Fruit fly (Drosophila melanogaster) whole organism, embryonic: ENCODE results near the gene D12.

ENCODE experiments used
- Bteb2 ChIP-seq: fragments of 200-800 bp; sonication (Bioruptor generic); optimal IDR thresholded peaks from 2 replicates; lab custom pipeline; 2016; ENCODE audit warnings: missing biosample characterization, missing genetic modification characterization
- CG10209 ChIP-seq: fragments of 200-800 bp; sonication (Bioruptor generic); optimal IDR thresholded peaks from 3 replicates; lab custom pipeline; 2017; ENCODE audit warnings: missing biosample characterization, mild to moderate bottlenecking, missing genetic modification characterization, missing genetic modification reagents
- CG1024 ChIP-seq: fragments of 200-800 bp; sonication (Bioruptor generic); IDR thresholded peaks from 2 replicates; pipeline ENCODE4 v1.3.6; 2022; ENCODE audit warnings: missing biosample characterization, missing genetic modification characterization
- CG10321 ChIP-seq: fragments of 200-800 bp; sonication (Bioruptor generic); IDR thresholded peaks from 2 replicates; pipeline ENCODE4 v1.3.6; 2022; ENCODE audit warnings: missing biosample characterization, missing genetic modification characterization
- CG10462 ChIP-seq: fragments of 200-800 bp; sonication (Bioruptor generic); optimal IDR thresholded peaks from 2 replicates; lab custom pipeline; 2016; ENCODE audit warnings: missing biosample characterization, missing genetic modification characterization
- CG11085 ChIP-seq: fragments of 200-800 bp; sonication (Bioruptor generic); IDR thresholded peaks from 2 replicates; pipeline ENCODE4 v1.3.6; 2022; ENCODE audit warnings: missing biosample characterization, missing genetic modification characterization
- CG11398 ChIP-seq: fragments of 200-800 bp; sonication (Bioruptor generic); optimal IDR thresholded peaks from 2 replicates; lab custom pipeline; 2016; ENCODE audit warnings: missing biosample characterization, missing genetic modification characterization
- CG11695 ChIP-seq: fragments of 200-800 bp; sonication (Bioruptor generic); IDR thresholded peaks from 3 replicates; pipeline ENCODE4 v1.3.6; 2022; ENCODE audit warnings: missing biosample characterization, missing genetic modification characterization
- CG12769 ChIP-seq: fragments of 200-800 bp; sonication (Bioruptor generic); optimal IDR thresholded peaks from 2 replicates; lab custom pipeline; 2019; ENCODE audit warnings: missing biosample characterization, mild to moderate bottlenecking, missing genetic modification characterization, moderate library complexity
- CG13123 ChIP-seq: fragments of 200-800 bp; sonication (Bioruptor generic); optimal IDR thresholded peaks from 2 replicates; lab custom pipeline; 2016; ENCODE audit warnings: missing biosample characterization, missing genetic modification characterization
- CG13424 ChIP-seq: fragments of 200-800 bp; sonication (Bioruptor generic); optimal IDR thresholded peaks from 2 replicates; lab custom pipeline; 2019; ENCODE audit warnings: missing biosample characterization, mild to moderate bottlenecking, missing genetic modification characterization, moderate library complexity
- CG13624 ChIP-seq: fragments of 200-800 bp; sonication (Bioruptor generic); optimal IDR thresholded peaks from 2 replicates; lab custom pipeline; 2016; ENCODE audit warnings: missing biosample characterization, missing genetic modification characterization
- CG17612 ChIP-seq: fragments of 200-800 bp; sonication (Bioruptor generic); IDR thresholded peaks from 2 replicates; pipeline ENCODE4 v1.3.6; 2022; ENCODE audit warnings: missing biosample characterization, missing genetic modification characterization
- CG33213 ChIP-seq: fragments of 200-800 bp; sonication (Bioruptor generic); optimal IDR thresholded peaks from 3 replicates; lab custom pipeline; 2016; ENCODE audit warnings: missing biosample characterization, missing genetic modification characterization
- CG4328 ChIP-seq: fragments of 200-800 bp; sonication (Bioruptor generic); optimal IDR thresholded peaks from 3 replicates; lab custom pipeline; 2017; ENCODE audit warnings: missing biosample characterization, missing genetic modification reagents, missing genetic modification characterization
- CG5180 ChIP-seq: fragments of 200-800 bp; sonication (Bioruptor generic); optimal IDR thresholded peaks from 3 replicates; lab custom pipeline; 2017; ENCODE audit warnings: missing biosample characterization, missing genetic modification characterization, mild to moderate bottlenecking, moderate library complexity, missing genetic modification reagents
- CG7271 ChIP-seq: fragments of 200-800 bp; sonication (Bioruptor generic); optimal IDR thresholded peaks from 2 replicates; lab custom pipeline; 2018; ENCODE audit warnings: missing biosample characterization, mild to moderate bottlenecking, missing genetic modification characterization, moderate library complexity
- CG8290 ChIP-seq, 3 experiments: fragments of 200-800 bp; sonication (Bioruptor generic); optimal IDR thresholded peaks; 2 replicates each; lab custom pipeline; 2016 to 2019; ENCODE audit warnings: missing biosample characterization in 3 of 3, missing genetic modification characterization in 3 of 3, mild to moderate bottlenecking in 2 of 3, moderate library complexity in 1 of 3
- CG9609 ChIP-seq: fragments of 200-800 bp; sonication (Bioruptor generic); optimal IDR thresholded peaks from 3 replicates; lab custom pipeline; 2016; ENCODE audit warnings: missing biosample characterization, missing genetic modification characterization
- CHES-1-like ChIP-seq: fragments of 200-800 bp; sonication (Bioruptor generic); optimal IDR thresholded peaks from 2 replicates; lab custom pipeline; 2016; ENCODE audit warnings: missing biosample characterization, missing genetic modification characterization
- Doc3 ChIP-seq: fragments of 200-800 bp; sonication (Bioruptor generic); IDR thresholded peaks from 3 replicates; pipeline ENCODE4 v1.3.6; 2022; ENCODE audit warnings: missing biosample characterization, missing genetic modification characterization; ENCODE audit not compliant: partially characterized antibody
- Elba2 ChIP-seq: fragments of 200-800 bp; sonication (Bioruptor generic); optimal IDR thresholded peaks from 3 replicates; lab custom pipeline; 2016; ENCODE audit warnings: missing biosample characterization, missing genetic modification characterization
- Fer2 ChIP-seq: fragments of 200-800 bp; sonication (Bioruptor generic); optimal IDR thresholded peaks from 2 replicates; lab custom pipeline; 2018; ENCODE audit warnings: missing biosample characterization, mild to moderate bottlenecking, missing genetic modification characterization, moderate library complexity
- Hand ChIP-seq: fragments of 200-800 bp; sonication (Bioruptor generic); optimal IDR thresholded peaks from 2 replicates; lab custom pipeline; 2017; ENCODE audit warnings: mild to moderate bottlenecking, missing biosample characterization, missing genetic modification reagents, missing genetic modification characterization
- Meics ChIP-seq: fragments of 200-800 bp; sonication (Bioruptor generic); optimal IDR thresholded peaks from 2 replicates; lab custom pipeline; 2017; ENCODE audit warnings: missing biosample characterization, mild to moderate bottlenecking, missing genetic modification characterization
- Stat92E ChIP-seq, 3 experiments: fragments of >200 bp in 2 of 3; fragments of 200-800 bp in 1 of 3; sonication (Bioruptor generic) in 1 of 3; optimal IDR thresholded peaks; 2 replicates each; lab custom pipeline; 2017 to 2019; ENCODE audit warnings: missing biosample characterization in 3 of 3, missing genetic modification characterization in 3 of 3, mild to moderate bottlenecking in 1 of 3, moderate library complexity in 1 of 3
- ab ChIP-seq: fragments of 200-800 bp; sonication (Bioruptor generic); optimal IDR thresholded peaks from 2 replicates; lab custom pipeline; 2016; ENCODE audit warnings: missing biosample characterization, missing genetic modification characterization
- amos ChIP-seq: fragments of 200-800 bp; sonication (Bioruptor generic); IDR thresholded peaks from 2 replicates; pipeline ENCODE4 v1.3.6; 2022; ENCODE audit warnings: missing biosample characterization, missing genetic modification characterization; ENCODE audit not compliant: partially characterized antibody
- aop ChIP-seq: fragments of 200-800 bp; sonication (Bioruptor generic); IDR thresholded peaks from 2 replicates; pipeline ENCODE4 v1.3.6; 2022; ENCODE audit warnings: missing biosample characterization, missing genetic modification characterization
- danr ChIP-seq: fragments of 200-800 bp; sonication (Bioruptor generic); IDR thresholded peaks from 2 replicates; pipeline ENCODE4 v1.3.6; 2022; ENCODE audit warnings: missing biosample characterization, missing genetic modification characterization
- dmrt99B ChIP-seq: fragments of 200-800 bp; sonication (Bioruptor generic); optimal IDR thresholded peaks from 2 replicates; lab custom pipeline; 2018; ENCODE audit warnings: missing biosample characterization, mild to moderate bottlenecking, missing genetic modification characterization, moderate library complexity
- ems ChIP-seq: fragments of 200-800 bp; sonication (Bioruptor generic); optimal IDR thresholded peaks from 3 replicates; lab custom pipeline; 2016; ENCODE audit warnings: missing biosample characterization, missing genetic modification characterization
- esg ChIP-seq: fragments of 200-800 bp; sonication (Bioruptor generic); conservative IDR thresholded peaks from 2 replicates; pipeline ENCODE4 v1.3.6; 2022; ENCODE audit warnings: missing biosample characterization, missing genetic modification characterization
- fd102C ChIP-seq: fragments of 200-800 bp; sonication (Bioruptor generic); optimal IDR thresholded peaks from 2 replicates; lab custom pipeline; 2018; ENCODE audit warnings: missing biosample characterization, mild to moderate bottlenecking, missing genetic modification characterization, moderate library complexity
- her ChIP-seq: fragments of 200-800 bp; sonication (Bioruptor generic); optimal IDR thresholded peaks from 2 replicates; lab custom pipeline; 2016; ENCODE audit warnings: missing biosample characterization, missing genetic modification characterization
- lab ChIP-seq: fragments of 200-800 bp; sonication (Bioruptor generic); optimal IDR thresholded peaks from 3 replicates; lab custom pipeline; 2017; ENCODE audit warnings: missing biosample characterization, missing genetic modification characterization, mild to moderate bottlenecking, moderate library complexity, missing genetic modification reagents
- mirr ChIP-seq: fragments of 200-800 bp; sonication (Bioruptor generic); optimal IDR thresholded peaks from 3 replicates; lab custom pipeline; 2018; ENCODE audit warnings: missing biosample characterization, mild to moderate bottlenecking, missing genetic modification characterization
- onecut ChIP-seq: fragments of 200-800 bp; sonication (Bioruptor generic); IDR thresholded peaks from 2 replicates; pipeline ENCODE4 v1.3.6; 2022; ENCODE audit warnings: missing biosample characterization, missing genetic modification characterization
- org-1 ChIP-seq: fragments of 200-800 bp; sonication (Bioruptor generic); optimal IDR thresholded peaks from 2 replicates; lab custom pipeline; 2017; ENCODE audit warnings: missing biosample characterization, missing genetic modification characterization
- phol ChIP-seq: fragments of 200-800 bp; sonication (Bioruptor generic); optimal IDR thresholded peaks from 3 replicates; lab custom pipeline; 2018; ENCODE audit warnings: missing biosample characterization, mild to moderate bottlenecking, missing genetic modification characterization, moderate library complexity
- psq ChIP-seq: fragments of 200-800 bp; sonication (Bioruptor generic); optimal IDR thresholded peaks from 2 replicates; lab custom pipeline; 2017; ENCODE audit warnings: missing biosample characterization, missing genetic modification characterization
- repo ChIP-seq: fragments of 200-800 bp; sonication (Bioruptor generic); optimal IDR thresholded peaks from 2 replicates; lab custom pipeline; 2016; ENCODE audit warnings: missing biosample characterization, missing genetic modification characterization
- rib ChIP-seq: fragments of 200-800 bp; sonication (Bioruptor generic); IDR thresholded peaks from 2 replicates; pipeline ENCODE4 v1.3.6; 2022; ENCODE audit warnings: missing biosample characterization, missing genetic modification characterization
- row ChIP-seq: fragments of 200-800 bp; sonication (Bioruptor generic); IDR thresholded peaks from 3 replicates; pipeline ENCODE4 v1.3.6; 2022; ENCODE audit warnings: missing biosample characterization, missing genetic modification characterization
- sd ChIP-seq: fragments of 200-800 bp; sonication (Bioruptor generic); optimal IDR thresholded peaks from 3 replicates; lab custom pipeline; 2018; ENCODE audit warnings: missing biosample characterization, mild to moderate bottlenecking, missing genetic modification characterization, moderate library complexity
- sug ChIP-seq: fragments of 200-800 bp; optimal IDR thresholded peaks from 2 replicates; lab custom pipeline; 2019; ENCODE audit warnings: missing biosample characterization, mild to moderate bottlenecking, missing genetic modification characterization, moderate library complexity
- tx ChIP-seq: fragments of 200-800 bp; sonication (Bioruptor generic); optimal IDR thresholded peaks from 2 replicates; lab custom pipeline; 2016; ENCODE audit warnings: missing biosample characterization, missing genetic modification characterization
- wdn ChIP-seq: fragments of 200-800 bp; sonication (Bioruptor generic); IDR thresholded peaks from 2 replicates; pipeline ENCODE4 v1.3.6; 2022; ENCODE audit warnings: missing biosample characterization, missing genetic modification characterization
- wek ChIP-seq: fragments of 200-800 bp; sonication (Bioruptor generic); optimal IDR thresholded peaks from 3 replicates; lab custom pipeline; 2018; ENCODE audit warnings: missing biosample characterization, mild to moderate bottlenecking, missing genetic modification characterization, moderate library complexity

D12 gene

DNA sequence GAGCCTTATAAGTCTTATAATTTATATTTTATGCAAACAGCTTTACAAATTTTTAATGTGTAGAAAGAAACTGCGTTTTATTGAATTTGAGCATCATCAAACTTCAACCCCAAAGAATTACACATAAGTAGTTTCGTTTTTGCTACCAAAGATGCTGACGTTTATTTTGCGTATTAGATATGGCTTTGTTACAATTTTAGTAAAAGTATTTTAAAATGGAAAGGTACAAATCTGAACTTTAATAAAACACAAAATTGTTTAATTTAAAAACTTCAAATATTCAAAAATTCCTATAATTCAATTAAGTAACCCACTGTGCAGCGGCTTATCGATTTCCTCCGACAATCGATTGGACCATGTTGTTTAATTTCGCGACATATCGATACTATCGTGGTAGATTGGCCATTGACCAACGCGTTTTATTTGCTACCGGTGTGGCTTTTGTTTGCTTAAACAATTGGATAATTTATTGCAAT is 27.0 kb upstream of the D12 start, which contains the start of gene prg (continued):
- TF ChIP-seq CG11695 (GFP tag; lab: Robert Waterston, UW) (peak; percentile 53; the same call in 2 of the 3 replicates), aop (no peak), dmrt99B (peak; percentile 77), Bteb2 (GFP tag; lab: Kevin White, UChicago) (peak; percentile 72), ems (GFP tag; lab: Kevin White, UChicago) (peak; percentile 78), CG9609 (peak; percentile 9), sd (tag; lab: Kevin White, UChicago) (no peak), esg (GFP tag; lab: Robert Waterston, UW) (0 out of 2 replicates have a peak, but pooled peaks have one; percentile 22), danr (GFP tag; lab: Robert Waterston, UW) (no peak), rib (GFP tag; lab: Robert Waterston, UW) (peak; percentile 56; the same call in 1 of the 2 replicates), tx (GFP tag; lab: Kevin White, UChicago) (peak; percentile 35), sug (peak; percentile 68), CHES-1-like (peak; percentile 54), phol (tag; lab: Kevin White, UChicago) (peak; percentile 76), Stat92E (GFP tag; optimal IDR thresholded peaks at IDR 0.05; lab: Kevin White, UChicago) (peak in 1 of 3 experiments; percentile 22), org-1 (GFP tag; lab: Kevin White, UChicago) (no peak), CG13624 (GFP tag; lab: Kevin White, UChicago) (peak; percentile 66), CG4328 (GFP tag; lab: Kevin White, UChicago) (peak; percentile 47), repo (peak; percentile 38), CG8290 (GFP tag; optimal IDR thresholded peaks at IDR 0.05; lab: Kevin White, UChicago) (peak; percentile 67), CG8290 (tag; optimal IDR thresholded peaks at IDR 0.05; lab: Kevin White, UChicago) (peak in 1 of 2 experiments; percentile 61), onecut (GFP tag; lab: Robert Waterston, UW) (peak; percentile 51), Meics (GFP tag; lab: Kevin White, UChicago) (peak; percentile 70), CG10321 (0 out of 2 replicates have a peak, but pooled peaks have one; percentile 30), mirr (GFP tag; lab: Kevin White, UChicago) (peak; percentile 3), CG7271 (tag; lab: Kevin White, UChicago) (no peak), lab (peak; percentile 79), CG11398 (GFP tag; lab: Kevin White, UChicago) (peak; percentile 3), CG10209 (GFP tag; lab: Kevin White, UChicago) (peak; percentile 43), Fer2 (tag; lab: Kevin White, UChicago) (peak; percentile 24), wek (no peak), CG13424 (peak; percentile 72), fd102C (GFP tag; lab: Kevin White, UChicago) (no peak), CG11085 (GFP tag; lab: Robert Waterston, UW) (peak; percentile 12; the same call in 1 of the 2 replicates), her (GFP tag; lab: Kevin White, UChicago) (peak; percentile 65), CG17612 (GFP tag; lab: Robert Waterston, UW) (no peak), wdn (GFP tag; lab: Robert Waterston, UW) (0 out of 2 replicates have a peak, but pooled peaks have one; percentile 32), amos (GFP tag; lab: Robert Waterston, UW) (peak; percentile 94), CG10462 (GFP tag; lab: Kevin White, UChicago) (peak; percentile 34), Doc3 (GFP tag; lab: Robert Waterston, UW) (peak; percentile 98), psq (GFP tag; lab: Kevin White, UChicago) (no peak), row (GFP tag; lab: Robert Waterston, UW) (peak; percentile 86), CG5180 (GFP tag; lab: Kevin White, UChicago) (peak; percentile 57), Hand (peak; percentile 51), Elba2 (peak; percentile 25), CG1024 (0 out of 2 replicates have a peak, but pooled peaks have one; percentile 18), CG13123 (GFP tag; lab: Kevin White, UChicago) (peak; percentile 55), CG33213 (GFP tag; lab: Kevin White, UChicago) (peak; percentile 46), ab (GFP tag; lab: Kevin White, UChicago) (no peak), CG12769 (tag; lab: Kevin White, UChicago) (peak; percentile 28)
